Worm (Caenorhabditis elegans) whole organism, L4 larva: ENCODE results near the gene sma-3.

Experiments
- F26F4.8 ChIP-seq: fragments of 200-800 bp; sonication (Bioruptor generic); conservative IDR thresholded peaks from 2 replicates; pipeline ENCODE4 v1.3.6; 2022; ENCODE audit warnings: missing genetic modification characterization, missing compliant biosample characterization
- F37D6.2 ChIP-seq: sonication (generic microtip); optimal IDR thresholded peaks from 2 replicates; lab custom pipeline; 2016; ENCODE audit warnings: mild to moderate bottlenecking, missing genetic modification characterization, missing compliant biosample characterization
- F49E8.2 ChIP-seq: sonication (generic microtip); optimal IDR thresholded peaks from 2 replicates; lab custom pipeline; 2016; ENCODE audit warnings: missing compliant biosample characterization, mild to moderate bottlenecking, missing genetic modification characterization, borderline replicate concordance
- R02D3.7 ChIP-seq: fragments of 150-350 bp; sonication (generic microtip); optimal IDR thresholded peaks from 3 replicates; lab custom pipeline; 2014; ENCODE audit warnings: missing biosample characterization, missing genetic modification characterization
- T20F7.1 ChIP-seq: fragments of 200-800 bp; sonication (Bioruptor generic); optimal IDR thresholded peaks from 2 replicates; lab custom pipeline; 2018; ENCODE audit warnings: mild to moderate bottlenecking, missing genetic modification characterization, missing compliant biosample characterization
- Y5F2A.4 ChIP-seq: fragments of 200-800 bp; sonication (Bioruptor generic); optimal IDR thresholded peaks from 2 replicates; lab custom pipeline; 2018; ENCODE audit warnings: mild to moderate bottlenecking, missing genetic modification characterization, missing compliant biosample characterization
- aly-2 ChIP-seq: sonication (generic microtip); optimal IDR thresholded peaks from 2 replicates; lab custom pipeline; 2018; ENCODE audit warnings: missing biosample characterization, missing genetic modification characterization
- arid-1 ChIP-seq: fragments of 200-800 bp; sonication (Bioruptor generic); conservative IDR thresholded peaks from 2 replicates; pipeline ENCODE4 v1.3.6; 2022; ENCODE audit warnings: missing genetic modification reagents, missing genetic modification characterization, missing compliant biosample characterization
- attf-4 ChIP-seq: sonication (generic microtip); optimal IDR thresholded peaks from 3 replicates; lab custom pipeline; 2017; ENCODE audit warnings: missing biosample characterization, missing genetic modification characterization
- ceh-44 ChIP-seq: fragments of 200-800 bp; sonication (Bioruptor generic); IDR thresholded peaks from 2 replicates; pipeline ENCODE4 v1.3.6; 2022; ENCODE audit warnings: missing genetic modification reagents, missing genetic modification characterization, missing compliant biosample characterization
- ceh-62 ChIP-seq: sonication (generic microtip); optimal IDR thresholded peaks from 2 replicates; lab custom pipeline; 2017; ENCODE audit warnings: missing biosample characterization, missing genetic modification characterization
- daf-8 ChIP-seq: fragments of 200-800 bp; sonication (Bioruptor generic); IDR thresholded peaks from 2 replicates; pipeline ENCODE4 v1.3.6; 2022; ENCODE audit warnings: missing genetic modification characterization, missing compliant biosample characterization
- dmd-6 ChIP-seq: fragments of 200-800 bp; sonication (Bioruptor generic); IDR thresholded peaks from 2 replicates; pipeline ENCODE4 v1.3.6; 2022; ENCODE audit warnings: missing genetic modification reagents, missing genetic modification characterization, missing compliant biosample characterization
- dmd-9 ChIP-seq: fragments of 200-800 bp; sonication (Bioruptor generic); IDR thresholded peaks from 2 replicates; pipeline ENCODE4 v1.3.6; 2022; ENCODE audit warnings: missing genetic modification reagents, missing genetic modification characterization, missing compliant biosample characterization
- duxl-1 ChIP-seq: sonication (generic microtip); optimal IDR thresholded peaks from 2 replicates; lab custom pipeline; 2016; ENCODE audit warnings: mild to moderate bottlenecking, missing genetic modification characterization, moderate library complexity, missing compliant biosample characterization; ENCODE audit not compliant: poor library complexity
- dve-1 ChIP-seq: sonication (generic microtip); optimal IDR thresholded peaks from 2 replicates; lab custom pipeline; 2017; ENCODE audit warnings: antibody characterized with exemption, mild to moderate bottlenecking, missing genetic modification characterization, missing compliant biosample characterization; ENCODE audit not compliant: insufficient read depth
- fkh-10 ChIP-seq: fragments of 150-350 bp; optimal IDR thresholded peaks from 2 replicates; lab custom pipeline; 2014; ENCODE audit warnings: missing biosample characterization, missing genetic modification reagents, missing genetic modification characterization
- gei-8 ChIP-seq: fragments of 200-800 bp; sonication (Bioruptor generic); optimal IDR thresholded peaks from 2 replicates; lab custom pipeline; 2018; ENCODE audit warnings: mild to moderate bottlenecking, missing genetic modification characterization, missing compliant biosample characterization
- hlh-11 ChIP-seq: fragments of 200-800 bp; sonication (Bioruptor generic); optimal IDR thresholded peaks from 2 replicates; lab custom pipeline; 2018; ENCODE audit warnings: mild to moderate bottlenecking, missing genetic modification characterization, missing compliant biosample characterization
- hlh-30 ChIP-seq: sonication (generic microtip); optimal IDR thresholded peaks from 2 replicates; lab custom pipeline; 2017; ENCODE audit warnings: antibody characterized with exemption, mild to moderate bottlenecking, missing genetic modification characterization, missing compliant biosample characterization; ENCODE audit not compliant: insufficient read depth
- lin-1 ChIP-seq: fragments of 200-800 bp; sonication (Bioruptor generic); IDR thresholded peaks from 2 replicates; pipeline ENCODE4 v1.3.6; 2022; ENCODE audit warnings: missing genetic modification reagents, missing genetic modification characterization, missing compliant biosample characterization
- lin-38 ChIP-seq: fragments of 200-800 bp; sonication (Bioruptor generic); IDR thresholded peaks from 2 replicates; pipeline ENCODE4 v1.3.6; 2022; ENCODE audit warnings: missing genetic modification reagents, missing genetic modification characterization, missing compliant biosample characterization
- lin-39 ChIP-seq: fragments of 150-350 bp; optimal IDR thresholded peaks from 2 replicates; lab custom pipeline; 2014; ENCODE audit warnings: missing biosample characterization, missing genetic modification reagents, missing genetic modification characterization
- lir-3 ChIP-seq: sonication (generic microtip); optimal IDR thresholded peaks from 2 replicates; lab custom pipeline; 2016; ENCODE audit warnings: mild to moderate bottlenecking, missing genetic modification characterization, missing compliant biosample characterization
- lsy-2 ChIP-seq, 2 experiments: fragments of 150-350 bp in 1 of 2; sonication (generic microtip) in 1 of 2; optimal IDR thresholded peaks; 2 replicates each; lab custom pipeline; 2014 to 2017; ENCODE audit warnings: missing biosample characterization in 2 of 2, missing genetic modification characterization in 2 of 2
- mes-2 ChIP-seq: sonication (generic microtip); optimal IDR thresholded peaks from 2 replicates; lab custom pipeline; 2016; ENCODE audit warnings: missing genotype, mild to moderate bottlenecking, missing genetic modification characterization, missing compliant biosample characterization; ENCODE audit not compliant: poor library complexity, severe bottlenecking
- mxl-3 ChIP-seq: fragments of 200-800 bp; sonication (Bioruptor generic); optimal IDR thresholded peaks from 2 replicates; lab custom pipeline; 2018; ENCODE audit warnings: mild to moderate bottlenecking, missing genetic modification characterization, missing compliant biosample characterization
- nhr-102 ChIP-seq: sonication (generic microtip); optimal IDR thresholded peaks from 2 replicates; lab custom pipeline; 2016; ENCODE audit warnings: mild to moderate bottlenecking, missing genetic modification characterization, moderate library complexity, missing compliant biosample characterization
- nhr-25 ChIP-seq: sonication (generic microtip); optimal IDR thresholded peaks from 2 replicates; lab custom pipeline; 2017; ENCODE audit warnings: missing genetic modification characterization, mild to moderate bottlenecking, missing compliant biosample characterization, antibody characterized with exemption, moderate library complexity, borderline replicate concordance; ENCODE audit not compliant: insufficient read depth
- nhr-28 ChIP-seq: fragments of 150-350 bp; optimal IDR thresholded peaks from 2 replicates; lab custom pipeline; 2014; ENCODE audit warnings: missing biosample characterization, missing genetic modification characterization
- nhr-6 ChIP-seq: fragments of 150-350 bp; optimal IDR thresholded peaks from 2 replicates; lab custom pipeline; 2014; ENCODE audit warnings: missing biosample characterization, missing genetic modification characterization
- nhr-76 ChIP-seq: fragments of 150-350 bp; optimal IDR thresholded peaks from 2 replicates; lab custom pipeline; 2014; ENCODE audit warnings: missing biosample characterization, missing genetic modification characterization
- nhr-77 ChIP-seq: fragments of 150-350 bp; optimal IDR thresholded peaks from 2 replicates; lab custom pipeline; 2014; ENCODE audit warnings: missing biosample characterization, missing genetic modification characterization
- pha-4 ChIP-seq, 2 experiments: fragments of 150-350 bp in 1 of 2; fragments of 200-800 bp in 1 of 2; sonication (Bioruptor generic) in 1 of 2; IDR thresholded peaks in 1 of 2; optimal IDR thresholded peaks in 1 of 2; 2 replicates each; pipeline versions ENCODE4 v1.3.6 to Lab custom; 2014 to 2022; ENCODE audit warnings: missing genetic modification characterization in 2 of 2, missing genetic modification reagents in 2 of 2, missing biosample characterization in 1 of 2, missing compliant biosample characterization in 1 of 2
- pqm-1 ChIP-seq: sonication (generic microtip); optimal IDR thresholded peaks from 2 replicates; lab custom pipeline; 2017; ENCODE audit warnings: missing biosample characterization, missing genetic modification characterization
- saeg-2 ChIP-seq: fragments of 200-800 bp; sonication (Bioruptor generic); IDR thresholded peaks from 2 replicates; pipeline ENCODE4 v1.3.6; 2022; ENCODE audit warnings: missing genetic modification reagents, missing genetic modification characterization, missing compliant biosample characterization
- set-16 ChIP-seq: fragments of 200-800 bp; sonication (Bioruptor generic); IDR thresholded peaks from 2 replicates; pipeline ENCODE4 v1.3.6; 2022; ENCODE audit warnings: missing genetic modification reagents, missing genetic modification characterization, missing compliant biosample characterization
- skn-1 ChIP-seq: fragments of 150-350 bp; optimal IDR thresholded peaks from 2 replicates; lab custom pipeline; 2014; ENCODE audit warnings: missing biosample characterization, missing genetic modification characterization
- snpc-1.2 ChIP-seq: fragments of 200-800 bp; sonication (Bioruptor generic); IDR thresholded peaks from 2 replicates; pipeline ENCODE4 v1.3.6; 2022; ENCODE audit warnings: missing genetic modification reagents, missing genetic modification characterization, missing compliant biosample characterization
- snpc-4 ChIP-seq: fragments of 150-350 bp; optimal IDR thresholded peaks from 2 replicates; lab custom pipeline; 2014; ENCODE audit warnings: missing biosample characterization, missing genetic modification characterization
- spr-3 ChIP-seq: fragments of 200-800 bp; sonication (Bioruptor generic); optimal IDR thresholded peaks from 2 replicates; lab custom pipeline; 2018; ENCODE audit warnings: mild to moderate bottlenecking, missing genetic modification characterization, missing compliant biosample characterization
- tra-1 ChIP-seq: fragments of 200-800 bp; sonication (Bioruptor generic); IDR thresholded peaks from 2 replicates; pipeline ENCODE4 v1.3.6; 2022; ENCODE audit warnings: missing genetic modification reagents, missing genetic modification characterization, missing compliant biosample characterization
- unc-130 ChIP-seq: sonication (generic microtip); optimal IDR thresholded peaks from 2 replicates; lab custom pipeline; 2016; ENCODE audit warnings: missing genetic modification reagents, missing genetic modification characterization, missing compliant biosample characterization
- unc-62 ChIP-seq, 3 experiments: fragments of 150-350 bp in 1 of 3; sonication (generic microtip); optimal IDR thresholded peaks in 2 of 3; peaks in 1 of 3; 1 replicate in 1 of 3; 2 replicates in 2 of 3; lab custom pipeline; 2014 to 2017; ENCODE audit warnings: missing biosample characterization in 3 of 3, missing genetic modification characterization in 3 of 3, missing genetic modification reagents in 3 of 3, missing genotype in 1 of 3
- zag-1 ChIP-seq: fragments of 150-350 bp; optimal IDR thresholded peaks from 2 replicates; lab custom pipeline; 2014; ENCODE audit warnings: missing biosample characterization, missing genetic modification characterization
- zip-2 ChIP-seq: fragments of 150-350 bp; optimal IDR thresholded peaks from 2 replicates; lab custom pipeline; 2014; ENCODE audit warnings: missing biosample characterization, missing genetic modification characterization
- ztf-11 ChIP-seq: fragments of 150-350 bp; optimal IDR thresholded peaks from 2 replicates; lab custom pipeline; 2014; ENCODE audit warnings: missing biosample characterization, missing genetic modification characterization

sma-3 gene

ce11 chrIII:6859482-6859881, 4.3 kb downstream of the sma-3 start, which contains the start of gene clec-158:
clec-158 (minus strand) TSS chrIII:6859582.
- TF ChIP-seq lin-39 (tag; lab: Kevin White, UChicago) (no peak), hlh-30 (tag; lab: Kevin White, UChicago) (no peak), pqm-1 (tag; lab: Kevin White, UChicago) (no peak), lir-3 (tag; lab: Kevin White, UChicago) (no peak), fkh-10 (no peak), nhr-102 (tag; lab: Kevin White, UChicago) (no peak), ceh-62 (tag; lab: Kevin White, UChicago) (no peak), nhr-76 (no peak), F26F4.8 (GFP tag; lab: Robert Waterston, UW) (no peak), arid-1 (GFP tag; lab: Robert Waterston, UW) (no peak), pha-4 (GFP tag; IDR thresholded peaks at IDR 0.05; lab: Robert Waterston, UW) (no peak), pha-4 (tag; optimal IDR thresholded peaks at IDR 0.05; lab: Kevin White, UChicago) (no peak), saeg-2 (no peak), R02D3.7 (no peak), attf-4 (tag; lab: Kevin White, UChicago) (no peak), dmd-9 (GFP tag; lab: Robert Waterston, UW) (no peak)

ce11 chrIII:6857390-6857848, 6.3 kb downstream of the sma-3 start:
- TF ChIP-seq zip-2 (peak; percentile 82), dve-1 (tag; lab: Kevin White, UChicago) (peak; percentile 77), F37D6.2 (tag; lab: Kevin White, UChicago) (no peak), dmd-6 (GFP tag; lab: Robert Waterston, UW) (peak; percentile 73), nhr-77 (tag; lab: Kevin White, UChicago) (peak; percentile 71), T20F7.1 (GFP tag; lab: Kevin White, UChicago) (peak; percentile 52), nhr-25 (tag; lab: Kevin White, UChicago) (no peak), pha-4 (GFP tag; IDR thresholded peaks at IDR 0.05; lab: Robert Waterston, UW) (no peak), pha-4 (tag; optimal IDR thresholded peaks at IDR 0.05; lab: Kevin White, UChicago) (peak; percentile 80), Y5F2A.4 (GFP tag; lab: Kevin White, UChicago) (no peak), set-16 (GFP tag; lab: Robert Waterston, UW) (no peak), daf-8 (GFP tag; lab: Robert Waterston, UW) (no peak), nhr-102 (tag; lab: Kevin White, UChicago) (no peak), aly-2 (tag; lab: Kevin White, UChicago) (no peak), R02D3.7 (no peak), mes-2 (peak; percentile 28), skn-1 (tag; lab: Kevin White, UChicago) (no peak), zag-1 (tag; lab: Kevin White, UChicago) (no peak), unc-130 (no peak), lin-38 (GFP tag; lab: Robert Waterston, UW) (peak; percentile 23; the same call in 1 of the 2 replicates), hlh-30 (tag; lab: Kevin White, UChicago) (peak; percentile 74), snpc-1.2 (no peak), snpc-4 (tag; lab: Kevin White, UChicago) (no peak), attf-4 (tag; lab: Kevin White, UChicago) (no peak), lsy-2 (tag; optimal IDR thresholded peaks at IDR 0.05; lab: Kevin White, UChicago) (peak; percentile 5 to 30), hlh-11 (tag; lab: Kevin White, UChicago) (peak; percentile 82), unc-62 (GFP tag; optimal IDR thresholded peaks at IDR 0.05 in 1 of 2; lab: Kevin White, UChicago) (peak in 1 of 2 experiments; percentile 89), unc-62 (tag; optimal IDR thresholded peaks at IDR 0.05; lab: Kevin White, UChicago) (no peak), duxl-1 (tag; lab: Kevin White, UChicago) (peak; percentile 19), spr-3 (GFP tag; lab: Kevin White, UChicago) (no peak), lin-1 (GFP tag; lab: Robert Waterston, UW) (peak; percentile 64; the same call in 1 of the 2 replicates), mxl-3 (GFP tag; lab: Kevin White, UChicago) (peak; percentile 10), gei-8 (GFP tag; lab: Kevin White, UChicago) (no peak), nhr-28 (tag; lab: Kevin White, UChicago) (peak; percentile 71), ceh-44 (no peak), arid-1 (GFP tag; lab: Robert Waterston, UW) (no peak), tra-1 (GFP tag; lab: Robert Waterston, UW) (0 out of 2 replicates have a peak, but pooled peaks have one; percentile 15), F49E8.2 (tag; lab: Kevin White, UChicago) (no peak), nhr-6 (no peak), ztf-11 (no peak)
